Worm (Caenorhabditis elegans): ENCODE measurements around the gene nhr-178.

DNA sequence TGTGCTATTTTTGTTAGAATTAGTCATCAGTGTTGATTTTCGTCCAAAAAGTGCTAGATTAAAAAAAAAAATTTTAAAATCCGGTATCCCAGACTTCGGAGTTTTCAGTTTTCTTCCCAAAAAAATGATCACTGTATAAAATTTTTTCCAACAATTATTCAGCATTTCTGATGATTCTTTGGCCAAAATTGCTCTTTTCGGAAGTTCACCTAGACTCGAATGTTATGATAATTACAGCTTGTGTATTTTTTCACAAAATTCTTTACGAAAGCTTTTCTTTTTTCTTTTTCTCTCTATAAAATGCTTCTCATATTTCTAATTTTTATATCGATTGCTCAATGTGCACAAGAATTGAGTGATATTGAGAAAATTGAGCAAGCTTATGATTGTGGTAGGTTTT, 24.0 kb upstream of the nhr-178 start, which contains the start of gene irld-17:
- TF ChIP-seq nhr-41 (GFP tag; IDR thresholded peaks at IDR 0.05): no peak
- TF ChIP-seq nhr-25 (tag; optimal IDR thresholded peaks at IDR 0.05; ENCODE audit: borderline replicate concordance, insufficient read depth): no peak
- TF ChIP-seq snpc-4 (tag; optimal IDR thresholded peaks at IDR 0.05): no peak
- no peak for TF ChIP-seq dmd-6 (GFP tag; IDR thresholded peaks at IDR 0.05)
- no peak for TF ChIP-seq jun-1 (tag; optimal IDR thresholded peaks at IDR 0.05)

Data from whole organism, L4 larva.